Worm (Caenorhabditis elegans): Measurements from ENCODE around the gene tsct-1.

ce11 chrX:12435246-12435645, 1.3 kb downstream of the tsct-1 start:
- TF ChIP-seq him-1 (tag; optimal IDR thresholded peaks at IDR 0.05) (no peak), W03F9.2 (tag; optimal IDR thresholded peaks at IDR 0.05) (no peak)

Data from whole organism, L4/young adult.